Worm (Caenorhabditis elegans) whole organism, L3 larva: ENCODE data around the gene mdt-1.2.

Source experiments
- nhr-11 ChIP-seq: fragments of 150-350 bp; optimal IDR thresholded peaks from 2 replicates; lab custom pipeline; 2014; ENCODE audit warnings: missing biosample characterization, missing genetic modification characterization
- unc-62 ChIP-seq: fragments of 150-350 bp; sonication (generic microtip); optimal IDR thresholded peaks from 4 replicates; lab custom pipeline; 2014; ENCODE audit warnings: missing biosample characterization, missing genetic modification reagents, missing genetic modification characterization

DNA sequence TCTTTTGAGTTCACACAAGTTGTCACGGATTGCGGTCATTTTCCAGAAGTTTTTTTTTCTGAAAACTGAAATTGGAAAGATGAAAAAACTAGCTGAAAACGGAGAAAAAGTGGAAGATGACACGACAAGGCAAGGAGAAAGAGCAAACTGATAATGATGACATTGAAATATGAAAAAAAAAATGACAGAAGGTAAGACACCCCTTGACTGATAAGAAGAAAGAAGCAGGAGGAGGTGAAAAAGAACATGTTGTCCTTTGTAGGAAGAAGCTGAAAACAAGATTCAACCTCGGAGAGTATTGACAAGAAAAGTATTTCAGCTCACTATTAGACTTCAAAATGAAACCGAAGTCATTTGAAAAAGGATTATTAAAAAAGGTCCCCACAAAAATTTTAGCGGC, 43.8 kb downstream of the mdt-1.2 start, which contains the start of gene B0302.5:
- TF ChIP-seq unc-62 (no peak), nhr-11 (no peak)
